Worm (Caenorhabditis elegans): ENCODE data around the gene mutd-1.

DNA sequence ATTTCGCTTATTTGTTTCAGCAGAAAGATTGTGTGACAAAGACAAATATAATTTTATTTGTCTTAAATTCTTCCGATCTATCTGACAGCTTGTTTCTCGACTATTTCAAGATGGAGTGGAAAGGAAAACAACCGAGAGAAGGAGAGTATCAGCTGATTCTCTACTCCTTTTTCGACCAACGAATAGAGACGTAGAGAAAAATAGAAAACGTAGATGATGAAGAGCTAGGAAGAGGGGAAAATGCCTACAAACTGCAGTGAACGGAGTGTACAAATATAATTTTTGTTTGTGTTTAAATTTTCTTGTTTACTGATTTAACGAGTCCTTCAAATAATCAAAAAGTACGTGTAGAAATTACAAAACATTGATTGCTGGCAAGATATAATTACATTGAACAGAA is 13.8 kb upstream of the mutd-1 start:
- TF ChIP-seq R02D3.7 (tag; optimal IDR thresholded peaks at IDR 0.05) = no peak
- no peak for TF ChIP-seq hif-1 (tag; optimal IDR thresholded peaks at IDR 0.05)
